Worm (Caenorhabditis elegans): ENCODE measurements around the gene Y27F2A.8.
"Not testable (repeated sequence)": the region's sequence is repeated elsewhere in the genome, so short reads cannot be mapped to it uniquely, and the experiment has no call there.

Y27F2A.8 gene

DNA sequence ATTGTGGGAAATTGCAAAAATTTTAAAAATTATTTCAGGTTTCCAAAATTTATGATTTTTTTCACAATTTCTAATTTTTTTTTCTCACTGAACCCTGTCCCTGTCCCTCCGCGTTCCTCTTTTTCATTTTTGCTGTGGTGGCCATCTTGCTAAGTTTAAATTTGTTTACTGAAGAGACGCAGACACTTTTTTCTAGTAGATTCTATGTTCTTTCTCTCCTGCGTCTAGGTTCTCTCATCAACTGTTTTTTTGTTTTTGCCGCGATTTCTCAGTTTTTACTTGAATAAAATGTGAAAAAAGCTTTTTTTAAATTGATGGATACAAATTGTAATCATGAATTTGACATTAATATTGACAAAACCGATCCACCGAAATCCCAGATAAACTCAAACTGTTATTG is 25.7 kb downstream of the Y27F2A.8 start, which contains the start of gene ZC239.6:
Gene ZC239.6, plus strand, starts transcription at position 381 of the 400 bp plus-strand sequence.
- TF ChIP-seq dao-5 (tag; optimal IDR thresholded peaks at IDR 0.05) (no peak), him-1 (tag; optimal IDR thresholded peaks at IDR 0.05) (no peak), W03F9.2 (tag; optimal IDR thresholded peaks at IDR 0.05) (no peak)

DNA sequence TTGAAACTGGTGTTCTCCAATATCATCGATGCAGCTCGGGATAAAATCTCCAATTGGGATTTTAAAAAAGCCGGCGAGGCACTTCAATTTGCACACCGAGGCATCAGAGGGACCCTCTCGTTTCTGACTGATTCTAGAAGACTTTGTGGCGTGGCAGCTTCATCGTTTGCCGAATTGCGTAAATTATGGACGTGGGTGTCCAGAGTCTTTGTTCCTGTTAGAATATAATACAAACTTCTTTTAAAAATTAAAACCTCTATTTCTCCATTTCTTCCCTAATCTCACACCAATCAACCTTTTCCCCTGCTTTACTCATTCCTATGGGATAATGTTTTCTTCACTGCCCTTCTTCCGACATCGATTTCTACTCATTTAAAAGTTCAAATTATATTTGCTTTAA is 26.8 kb downstream of the Y27F2A.8 start, which contains the start of gene ZC239.5:
Gene ZC239.5, plus strand, starts transcription at position 301 of the 400 bp plus-strand sequence.
- TF ChIP-seq W03F9.2 (tag; optimal IDR thresholded peaks at IDR 0.05) (no peak), him-1 (tag; optimal IDR thresholded peaks at IDR 0.05) (no peak), dao-5 (tag; optimal IDR thresholded peaks at IDR 0.05) (no peak)

DNA sequence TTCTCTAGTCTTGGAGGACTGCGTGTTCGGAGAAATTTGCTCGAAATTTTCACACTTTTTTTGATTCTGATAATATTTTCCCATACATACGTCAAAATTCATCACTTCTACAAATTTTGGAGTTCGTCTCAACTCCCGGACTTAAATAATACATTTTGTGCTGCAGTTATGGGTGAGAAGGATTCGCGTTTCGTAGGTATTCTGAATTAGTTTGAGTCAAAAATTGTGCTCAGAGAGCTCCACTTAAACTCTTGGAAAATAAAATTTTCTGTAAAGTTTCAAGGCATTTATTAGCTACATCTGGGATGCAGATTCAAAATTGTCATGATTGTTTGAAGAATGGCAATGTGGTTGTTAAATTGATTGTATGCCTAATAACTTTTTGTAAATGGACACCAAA is 30.3 kb downstream of the Y27F2A.8 start, which contains the start of gene ZC239.4:
Gene ZC239.4, plus strand, starts transcription at position 301 of the 400 bp plus-strand sequence.
- TF ChIP-seq him-1 (tag; optimal IDR thresholded peaks at IDR 0.05) (no peak), dao-5 (tag; optimal IDR thresholded peaks at IDR 0.05) (no peak), W03F9.2 (tag; optimal IDR thresholded peaks at IDR 0.05) (no peak)

DNA sequence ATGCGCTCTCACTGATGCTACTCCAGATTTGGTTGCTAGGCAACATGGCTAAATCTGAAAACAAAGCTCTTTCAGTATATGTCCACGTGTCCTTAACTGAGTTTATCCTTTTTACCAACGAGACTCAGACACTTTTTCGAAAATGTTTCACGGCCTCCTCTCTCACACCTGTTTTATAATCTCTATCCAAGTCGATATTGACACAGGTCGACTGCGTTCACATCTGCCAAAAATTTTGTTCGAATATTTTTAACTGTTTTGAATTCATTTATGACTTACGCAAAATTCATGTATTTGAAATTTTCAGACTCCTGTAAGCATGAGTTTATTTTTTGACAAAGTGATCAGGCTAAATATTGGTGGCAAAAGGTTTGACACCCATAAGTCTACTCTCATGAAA is 32.2 kb downstream of the Y27F2A.8 start, which contains the start of gene ZC239.3:
Gene ZC239.3, plus strand, starts transcription at position 301 of the 400 bp plus-strand sequence.
- not testable (repeated sequence) for TF ChIP-seq him-1, W03F9.2, dao-5 (tag; optimal IDR thresholded peaks at IDR 0.05)

DNA sequence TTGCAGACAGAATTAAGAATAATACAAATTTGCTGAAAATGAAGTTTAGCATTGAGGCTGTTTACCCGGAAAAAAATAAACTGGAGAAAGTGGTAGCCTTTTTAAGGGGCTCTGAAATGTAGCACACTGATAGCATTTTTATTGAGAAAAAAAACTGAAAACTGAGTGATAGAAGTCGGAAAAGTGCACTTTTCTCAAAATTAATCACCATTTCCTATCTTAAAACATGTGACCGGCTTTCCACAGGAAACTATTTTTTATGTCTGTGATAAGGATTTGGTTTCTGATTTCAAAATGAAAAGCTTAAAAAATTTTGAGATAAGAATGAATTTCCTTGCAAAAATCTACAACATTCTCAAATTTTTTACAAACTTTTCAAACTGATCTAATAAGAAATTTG is 37.1 kb downstream of the Y27F2A.8 start, which contains the start of gene ZC239.22:
Gene ZC239.22, minus strand, starts transcription at position 101 of the 400 bp plus-strand sequence.
- TF ChIP-seq dao-5 (tag; optimal IDR thresholded peaks at IDR 0.05) (no peak), him-1 (tag; optimal IDR thresholded peaks at IDR 0.05) (no peak), W03F9.2 (tag; optimal IDR thresholded peaks at IDR 0.05) (no peak)

DNA sequence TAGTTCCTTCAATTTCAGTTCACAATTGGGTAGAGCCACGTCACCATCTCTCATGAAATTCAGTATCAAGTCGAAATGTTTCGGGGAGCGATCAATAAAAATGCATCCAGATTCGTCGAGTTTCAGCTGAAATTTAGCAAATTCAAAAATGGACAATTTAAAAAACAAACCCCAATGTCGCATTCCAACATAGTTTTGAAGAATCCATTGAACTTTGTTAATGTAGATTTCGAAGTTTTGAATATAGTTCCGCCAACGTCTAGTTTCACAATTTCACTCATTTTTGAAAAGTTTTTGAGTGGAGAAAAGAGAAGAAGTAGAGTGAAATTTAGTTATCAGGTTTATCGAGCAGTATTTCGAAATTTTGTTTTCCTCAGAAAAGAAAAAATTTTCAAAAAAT is 38.1 kb downstream of the Y27F2A.8 start, which contains the start of gene ZC239.14:
Gene ZC239.14, minus strand, starts transcription at position 305 of the 400 bp plus-strand sequence.
- TF ChIP-seq W03F9.2 (tag; optimal IDR thresholded peaks at IDR 0.05): no peak
- no peak for TF ChIP-seq dao-5 (tag; optimal IDR thresholded peaks at IDR 0.05)
- no peak for TF ChIP-seq him-1 (tag; optimal IDR thresholded peaks at IDR 0.05)

DNA sequence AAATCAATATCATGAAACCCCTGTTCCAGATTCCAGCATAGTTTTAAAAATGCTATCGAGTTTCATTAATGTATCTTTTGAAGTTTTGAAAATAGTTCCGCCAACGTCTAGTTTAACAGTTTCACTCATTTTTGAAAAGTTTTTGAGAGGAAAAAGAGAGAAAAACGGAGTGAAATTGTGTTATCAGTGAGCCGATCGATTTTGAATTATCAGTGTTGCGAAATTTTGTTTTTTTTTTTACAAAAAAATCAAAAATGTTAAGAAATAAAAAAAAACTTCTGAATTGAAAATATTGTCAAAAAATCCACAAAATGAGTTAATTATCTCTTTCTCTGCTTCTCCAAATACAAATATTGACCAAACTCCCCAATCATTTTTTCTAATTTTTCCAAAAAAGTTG is 39.1 kb downstream of the Y27F2A.8 start, which contains the start of gene ZC239.13:
Gene ZC239.13, minus strand, starts transcription at position 154 of the 400 bp plus-strand sequence.
- no peak for TF ChIP-seq dao-5 (tag; optimal IDR thresholded peaks at IDR 0.05)
- no peak for TF ChIP-seq W03F9.2 (tag; optimal IDR thresholded peaks at IDR 0.05)
- no peak for TF ChIP-seq him-1 (tag; optimal IDR thresholded peaks at IDR 0.05)

DNA sequence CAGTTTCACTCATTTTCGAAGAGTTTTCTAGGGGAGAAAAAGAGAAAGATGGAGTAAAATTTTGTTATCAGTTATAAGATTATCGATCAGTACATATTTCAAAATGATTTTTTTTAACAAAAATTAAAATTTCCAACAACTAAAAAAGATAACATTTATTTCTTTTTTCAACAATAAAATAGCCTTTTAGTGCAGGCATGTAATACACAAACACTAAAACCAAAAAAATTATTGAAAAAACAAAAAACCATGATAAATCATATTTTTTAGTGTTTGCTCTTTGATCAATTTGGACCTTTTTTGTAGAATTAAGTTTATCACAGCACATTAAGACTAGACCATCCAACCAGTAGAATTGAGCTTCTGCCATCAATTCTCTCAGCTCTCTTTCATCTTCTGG is 41.0 kb downstream of the Y27F2A.8 start, which contains the start of gene ZC239.15:
Gene ZC239.15, minus strand, starts transcription at position 101 of the 400 bp plus-strand sequence.
- TF ChIP-seq W03F9.2 (tag; optimal IDR thresholded peaks at IDR 0.05): no peak
- TF ChIP-seq dao-5 (tag; optimal IDR thresholded peaks at IDR 0.05): no peak
- no peak for TF ChIP-seq him-1 (tag; optimal IDR thresholded peaks at IDR 0.05)

DNA sequence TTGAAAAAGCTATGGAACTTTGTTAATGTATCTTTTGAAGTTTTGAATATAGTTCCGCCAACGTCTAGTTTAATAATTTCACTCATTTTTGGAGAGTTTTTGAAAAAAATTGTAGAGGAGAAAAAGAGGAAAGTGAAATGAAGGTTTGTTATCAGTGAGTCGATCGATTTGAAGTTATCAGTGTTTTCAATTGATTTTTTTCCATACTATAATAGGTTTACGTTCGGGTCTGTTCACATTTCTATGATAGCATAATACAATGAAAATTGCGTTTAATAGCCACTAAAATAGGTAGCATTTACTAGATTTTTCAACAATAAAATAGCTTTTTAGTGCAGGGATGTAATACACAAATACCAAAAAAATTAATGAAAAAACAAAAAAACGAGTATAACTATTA is 41.6 kb downstream of the Y27F2A.8 start, which contains the start of gene ZC239.16:
Gene ZC239.16, minus strand, starts transcription at position 120 of the 400 bp plus-strand sequence.
- TF ChIP-seq dao-5 (tag; optimal IDR thresholded peaks at IDR 0.05) (no peak), W03F9.2 (tag; optimal IDR thresholded peaks at IDR 0.05) (no peak)

DNA sequence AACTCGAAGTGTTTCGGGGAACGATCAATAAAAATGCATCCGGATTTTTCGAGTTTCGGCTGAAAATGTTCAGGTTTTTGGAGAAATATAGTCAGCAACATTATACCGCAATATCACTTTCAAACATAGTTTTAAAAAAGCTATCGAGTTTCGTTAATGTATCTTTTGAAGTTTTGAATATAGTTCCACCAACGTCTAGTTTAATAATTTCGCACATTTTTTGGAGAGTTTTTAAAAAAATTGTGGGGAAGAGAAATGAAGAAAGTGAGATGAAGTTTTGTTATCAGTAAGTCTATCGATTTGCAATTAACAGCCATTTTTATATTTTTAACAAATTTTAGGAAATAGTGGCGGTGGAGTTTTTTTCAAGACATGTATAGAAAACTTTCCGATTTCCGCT is 42.2 kb downstream of the Y27F2A.8 start, which contains the start of gene ZC239.17:
Gene ZC239.17, minus strand, starts transcription at position 101 of the 400 bp plus-strand sequence.
- no peak for TF ChIP-seq dao-5 (tag; optimal IDR thresholded peaks at IDR 0.05)
- no peak for TF ChIP-seq him-1 (tag; optimal IDR thresholded peaks at IDR 0.05)
- TF ChIP-seq W03F9.2 (tag; optimal IDR thresholded peaks at IDR 0.05): no peak

DNA sequence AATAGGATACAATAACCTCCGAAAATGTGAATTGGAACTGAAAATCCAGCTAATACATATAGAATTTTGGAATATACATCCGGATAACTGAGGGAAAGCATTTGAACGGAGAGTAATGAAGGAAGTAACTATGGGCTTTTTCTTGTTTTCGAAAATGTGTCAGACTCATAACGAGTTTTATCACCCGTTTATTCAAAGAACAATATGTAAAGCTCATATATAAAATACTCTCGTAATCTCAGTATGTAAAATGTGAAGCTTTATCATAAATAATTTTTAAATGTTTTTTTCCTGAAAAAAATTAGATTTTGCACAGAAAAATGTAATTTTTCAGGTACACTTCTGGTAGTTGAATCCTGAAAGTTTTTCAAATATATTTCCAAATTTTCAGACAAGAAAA is 46.8 kb downstream of the Y27F2A.8 start, which contains the start of gene srh-297:
Gene srh-297, minus strand, starts transcription at position 101 of the 400 bp plus-strand sequence.
- TF ChIP-seq dao-5 (tag; optimal IDR thresholded peaks at IDR 0.05): no peak
- no peak for TF ChIP-seq him-1 (tag; optimal IDR thresholded peaks at IDR 0.05)
- no peak for TF ChIP-seq W03F9.2 (tag; optimal IDR thresholded peaks at IDR 0.05)
